Worm (Caenorhabditis elegans) whole organism, L2 larva: ENCODE data around the gene Y12A6A.1.

Source experiments
- Y55F3AM.14 ChIP-seq: fragments of 200-800 bp; sonication (Bioruptor generic); optimal IDR thresholded peaks from 2 replicates; lab custom pipeline; 2018; ENCODE audit warnings: mild to moderate bottlenecking, missing genetic modification characterization, missing compliant biosample characterization
- aly-2 ChIP-seq: fragments of 150-350 bp; optimal IDR thresholded peaks from 2 replicates; lab custom pipeline; 2014; ENCODE audit warnings: missing biosample characterization, missing genetic modification characterization
- ceh-16 ChIP-seq: fragments of 150-350 bp; optimal IDR thresholded peaks from 2 replicates; lab custom pipeline; 2014; ENCODE audit warnings: missing biosample characterization, missing genetic modification characterization
- elt-3 ChIP-seq: sonication (generic microtip); optimal IDR thresholded peaks from 2 replicates; lab custom pipeline; 2017; ENCODE audit warnings: missing biosample characterization, missing genetic modification characterization
- lin-11 ChIP-seq: fragments of 150-350 bp; sonication (generic microtip); optimal IDR thresholded peaks from 2 replicates; lab custom pipeline; 2014; ENCODE audit warnings: missing biosample characterization, missing genetic modification characterization, inconsistent platforms, mixed read lengths
- lin-39 ChIP-seq: fragments of 150-350 bp; optimal IDR thresholded peaks from 2 replicates; lab custom pipeline; 2014; ENCODE audit warnings: missing biosample characterization, missing genetic modification reagents, missing genetic modification characterization
- mdl-1 ChIP-seq, 2 experiments: fragments of 150-350 bp in 1 of 2; sonication (generic microtip) in 1 of 2; optimal IDR thresholded peaks; 2 replicates each; lab custom pipeline; 2017; ENCODE audit warnings: missing biosample characterization in 2 of 2, missing genetic modification characterization in 2 of 2
- nhr-10 ChIP-seq: sonication (generic microtip); optimal IDR thresholded peaks from 2 replicates; lab custom pipeline; 2017; ENCODE audit warnings: missing biosample characterization, missing genetic modification characterization
- nhr-12 ChIP-seq: fragments of 150-350 bp; optimal IDR thresholded peaks from 2 replicates; lab custom pipeline; 2014; ENCODE audit warnings: missing biosample characterization, missing genetic modification characterization
- nhr-6 ChIP-seq: fragments of 150-350 bp; optimal IDR thresholded peaks from 2 replicates; lab custom pipeline; 2014; ENCODE audit warnings: missing biosample characterization, missing genetic modification characterization
- ztf-1 ChIP-seq: fragments of 200-800 bp; sonication (Bioruptor generic); conservative IDR thresholded peaks from 2 replicates; pipeline ENCODE4 v1.3.6; 2022; ENCODE audit warnings: missing genetic modification characterization, missing compliant biosample characterization

- TF ChIP-seq elt-3 (tag; lab: Kevin White, UChicago) (no peak), nhr-10 (tag; lab: Kevin White, UChicago) (no peak), lin-39 (tag; lab: Kevin White, UChicago) (no peak), ceh-16 (tag; lab: Kevin White, UChicago) (no peak), aly-2 (tag; lab: Kevin White, UChicago) (no peak), nhr-6 (tag; lab: Kevin White, UChicago) (no peak), lin-11 (no peak), mdl-1 (tag; optimal IDR thresholded peaks at IDR 0.05; lab: Kevin White, UChicago) (no peak), Y55F3AM.14 (GFP tag; lab: Kevin White, UChicago) (no peak), nhr-12 (tag; lab: Kevin White, UChicago) (no peak), ztf-1 (GFP tag; lab: Robert Waterston, UW) (no peak)
These were observed 29.6 kb downstream of the Y12A6A.1 start for ce11 chrX:13591953-13592352.
